Worm (Caenorhabditis elegans) whole organism, L4 larva: ENCODE data around the gene gck-1.

ENCODE experiments used
- aha-1 ChIP-seq: fragments of 150-350 bp; peaks from one replicate; lab custom pipeline; 2014; ENCODE audit warnings: missing biosample characterization, missing genetic modification characterization
- attf-4 ChIP-seq: sonication (generic microtip); optimal IDR thresholded peaks from 3 replicates; lab custom pipeline; 2017; ENCODE audit warnings: missing biosample characterization, missing genetic modification characterization
- cey-2 ChIP-seq: sonication (generic microtip); optimal IDR thresholded peaks from 3 replicates; lab custom pipeline; 2017; ENCODE audit warnings: missing genetic modification characterization, mild to moderate bottlenecking, missing compliant biosample characterization, antibody characterized with exemption, borderline replicate concordance; ENCODE audit not compliant: insufficient read depth
- daf-12 ChIP-seq: fragments of 150-350 bp; optimal IDR thresholded peaks from 2 replicates; lab custom pipeline; 2014; ENCODE audit warnings: missing biosample characterization, missing genetic modification reagents, missing genetic modification characterization
- daf-16 ChIP-seq, 3 experiments: sonication (generic microtip); optimal IDR thresholded peaks; 2 replicates each; lab custom pipeline; 2016 to 2017; ENCODE audit warnings: missing genetic modification characterization in 3 of 3, missing genetic modification reagents in 3 of 3, mild to moderate bottlenecking in 2 of 3, missing compliant biosample characterization in 2 of 3, missing biosample characterization in 1 of 3, moderate library complexity in 1 of 3
- dmd-6 ChIP-seq: fragments of 200-800 bp; sonication (Bioruptor generic); IDR thresholded peaks from 2 replicates; pipeline ENCODE4 v1.3.6; 2022; ENCODE audit warnings: missing genetic modification reagents, missing genetic modification characterization, missing compliant biosample characterization
- gei-8 ChIP-seq: fragments of 200-800 bp; sonication (Bioruptor generic); optimal IDR thresholded peaks from 2 replicates; lab custom pipeline; 2018; ENCODE audit warnings: mild to moderate bottlenecking, missing genetic modification characterization, missing compliant biosample characterization
- hif-1 ChIP-seq, 2 experiments: sonication (generic microtip); optimal IDR thresholded peaks; 2 replicates each; lab custom pipeline; 2016 to 2017; ENCODE audit warnings: missing compliant biosample characterization in 2 of 2, missing genetic modification characterization in 2 of 2, missing genetic modification reagents in 2 of 2, missing genotype in 2 of 2, mild to moderate bottlenecking in 1 of 2
- hlh-11 ChIP-seq: fragments of 200-800 bp; sonication (Bioruptor generic); optimal IDR thresholded peaks from 2 replicates; lab custom pipeline; 2018; ENCODE audit warnings: mild to moderate bottlenecking, missing genetic modification characterization, missing compliant biosample characterization
- hlh-30 ChIP-seq: sonication (generic microtip); optimal IDR thresholded peaks from 2 replicates; lab custom pipeline; 2017; ENCODE audit warnings: antibody characterized with exemption, mild to moderate bottlenecking, missing genetic modification characterization, missing compliant biosample characterization; ENCODE audit not compliant: insufficient read depth
- hmg-1.1 ChIP-seq: fragments of 200-800 bp; sonication (Bioruptor generic); IDR thresholded peaks from 2 replicates; pipeline ENCODE4 v1.3.6; 2022; ENCODE audit warnings: missing genetic modification reagents, missing genetic modification characterization, missing compliant biosample characterization
- lim-7 ChIP-seq: fragments of 200-800 bp; sonication (Bioruptor generic); IDR thresholded peaks from 2 replicates; pipeline ENCODE4 v1.3.6; 2022; ENCODE audit warnings: missing genetic modification characterization, missing compliant biosample characterization
- madf-9 ChIP-seq: fragments of 200-800 bp; sonication (Bioruptor generic); conservative IDR thresholded peaks from 2 replicates; pipeline ENCODE4 v1.3.6; 2022; ENCODE audit warnings: missing genetic modification reagents, missing genetic modification characterization, missing compliant biosample characterization
- mdt-29 ChIP-seq: fragments of 200-800 bp; sonication (Bioruptor generic); IDR thresholded peaks from 2 replicates; pipeline ENCODE4 v1.3.6; 2022; ENCODE audit warnings: missing genetic modification reagents, missing genetic modification characterization, missing compliant biosample characterization
- nhr-25 ChIP-seq: sonication (generic microtip); optimal IDR thresholded peaks from 2 replicates; lab custom pipeline; 2017; ENCODE audit warnings: missing genetic modification characterization, mild to moderate bottlenecking, missing compliant biosample characterization, antibody characterized with exemption, moderate library complexity, borderline replicate concordance; ENCODE audit not compliant: insufficient read depth
- nhr-41 ChIP-seq: fragments of 200-800 bp; sonication (Bioruptor generic); IDR thresholded peaks from 2 replicates; pipeline ENCODE4 v1.3.6; 2022; ENCODE audit warnings: missing genetic modification reagents, missing genetic modification characterization, missing compliant biosample characterization
- nhr-48 ChIP-seq: sonication (generic microtip); optimal IDR thresholded peaks from 2 replicates; lab custom pipeline; 2016; ENCODE audit warnings: mild to moderate bottlenecking, missing genetic modification characterization, missing compliant biosample characterization
- php-3 ChIP-seq: fragments of 200-800 bp; sonication (Bioruptor generic); IDR thresholded peaks from 2 replicates; pipeline ENCODE4 v1.3.6; 2022; ENCODE audit warnings: missing genetic modification reagents, missing genetic modification characterization, missing compliant biosample characterization
- rbr-2 ChIP-seq: sonication (generic microtip); optimal IDR thresholded peaks from 2 replicates; lab custom pipeline; 2016; ENCODE audit warnings: missing genotype, missing genetic modification characterization, missing compliant biosample characterization
- snpc-1.2 ChIP-seq: fragments of 200-800 bp; sonication (Bioruptor generic); IDR thresholded peaks from 2 replicates; pipeline ENCODE4 v1.3.6; 2022; ENCODE audit warnings: missing genetic modification reagents, missing genetic modification characterization, missing compliant biosample characterization
- tra-1 ChIP-seq: fragments of 200-800 bp; sonication (Bioruptor generic); IDR thresholded peaks from 2 replicates; pipeline ENCODE4 v1.3.6; 2022; ENCODE audit warnings: missing genetic modification reagents, missing genetic modification characterization, missing compliant biosample characterization
- unc-62 ChIP-seq, 3 experiments: fragments of 150-350 bp in 1 of 3; sonication (generic microtip); optimal IDR thresholded peaks in 2 of 3; peaks in 1 of 3; 1 replicate in 1 of 3; 2 replicates in 2 of 3; lab custom pipeline; 2014 to 2017; ENCODE audit warnings: missing biosample characterization in 3 of 3, missing genetic modification characterization in 3 of 3, missing genetic modification reagents in 3 of 3, missing genotype in 1 of 3
- zip-11 ChIP-seq: fragments of 200-800 bp; sonication (Bioruptor generic); IDR thresholded peaks from 2 replicates; pipeline ENCODE4 v1.3.6; 2022; ENCODE audit warnings: missing genetic modification characterization, missing compliant biosample characterization
- zip-2 ChIP-seq: fragments of 150-350 bp; optimal IDR thresholded peaks from 2 replicates; lab custom pipeline; 2014; ENCODE audit warnings: missing biosample characterization, missing genetic modification characterization

The gck-1 gene

DNA sequence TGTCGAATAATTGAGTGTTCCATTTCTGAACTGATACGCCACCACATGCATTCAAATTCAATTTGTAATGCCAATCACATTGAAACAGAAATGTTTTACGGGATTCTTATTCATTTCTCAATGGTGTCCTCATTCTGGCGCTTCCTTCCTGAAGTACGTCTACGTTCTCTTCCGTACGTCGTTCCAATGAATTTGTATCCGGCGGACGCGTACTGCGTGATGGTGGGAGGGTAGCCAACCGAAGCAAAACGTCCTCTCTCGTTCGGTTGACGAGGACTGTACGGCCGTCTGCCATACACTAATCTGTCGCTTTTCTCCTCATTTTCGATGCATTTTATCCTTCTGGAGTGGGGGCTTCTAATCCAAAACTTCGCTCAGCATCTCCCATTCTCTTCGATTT is 2.3 kb downstream of the gck-1 start:
- TF ChIP-seq mdt-29 (GFP tag; lab: Robert Waterston, UW): no peak
- TF ChIP-seq madf-9 (GFP tag; lab: Robert Waterston, UW): 0 out of 2 replicates have a peak, but pooled peaks have one; percentile 20
- TF ChIP-seq hif-1 (tag; optimal IDR thresholded peaks at IDR 0.05; lab: Kevin White, UChicago): no peak
- TF ChIP-seq zip-11 (GFP tag; lab: Robert Waterston, UW): no peak
- TF ChIP-seq php-3 (GFP tag; lab: Robert Waterston, UW): 0 out of 2 replicates have a peak, but pooled peaks have one; percentile 17
- no peak for TF ChIP-seq lim-7 (GFP tag; lab: Robert Waterston, UW)
- TF ChIP-seq cey-2 (tag; lab: Kevin White, UChicago): no peak
- peak in 1 of 2 experiments; percentile 95 for TF ChIP-seq unc-62 (GFP tag; optimal IDR thresholded peaks at IDR 0.05 in 1 of 2; lab: Kevin White, UChicago)
- no peak for TF ChIP-seq unc-62 (tag; optimal IDR thresholded peaks at IDR 0.05; lab: Kevin White, UChicago)
- TF ChIP-seq gei-8 (GFP tag; lab: Kevin White, UChicago): no peak
- no peak for TF ChIP-seq nhr-48 (tag; lab: Kevin White, UChicago)
- no peak for TF ChIP-seq zip-2 (tag; lab: Kevin White, UChicago)
- TF ChIP-seq, all 104 proteins: peak for 3

DNA sequence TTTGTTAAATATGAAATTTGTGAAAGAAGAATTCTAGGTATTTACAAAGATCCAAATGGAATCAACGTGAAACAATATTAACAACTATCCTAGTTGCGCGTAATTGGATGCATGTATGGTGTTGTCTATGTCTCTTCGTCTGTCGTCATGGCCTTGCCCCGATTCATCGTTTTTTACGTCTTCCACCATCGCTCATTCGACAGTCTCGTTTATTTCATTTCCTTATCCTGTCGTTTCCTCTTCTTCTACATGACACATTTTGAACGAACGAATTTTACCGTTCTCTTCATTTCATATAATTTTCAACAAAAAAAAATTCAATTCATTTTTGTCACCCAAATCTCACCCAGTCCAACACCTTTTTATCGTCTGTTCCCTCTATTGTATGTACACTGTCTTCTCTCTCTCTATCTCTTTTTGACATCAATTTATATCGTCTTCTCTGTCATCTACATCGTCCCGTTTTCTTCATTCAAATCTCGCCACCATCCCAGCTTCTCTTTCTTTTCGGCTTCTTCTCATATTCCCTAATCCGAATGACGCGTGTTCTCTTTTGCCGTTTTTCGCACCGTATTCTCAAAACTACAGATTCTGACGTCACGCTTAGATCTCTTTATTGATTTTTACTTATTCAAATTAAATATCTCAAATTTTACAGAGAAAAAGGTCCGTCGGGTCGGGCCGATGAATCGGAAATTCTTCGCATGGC is 8.9 kb downstream of the gck-1 start, which contains the start of gene ttc-17:
TSS of gene ttc-17 (plus strand) at position 659 of the 709 bp plus-strand sequence.
- peak in 1 of 2 experiments; percentile 16 for TF ChIP-seq unc-62 (GFP tag; optimal IDR thresholded peaks at IDR 0.05 in 1 of 2; lab: Kevin White, UChicago)
- no peak for TF ChIP-seq unc-62 (tag; optimal IDR thresholded peaks at IDR 0.05; lab: Kevin White, UChicago)
- TF ChIP-seq nhr-25 (tag; lab: Kevin White, UChicago): peak; percentile 69
- TF ChIP-seq hlh-11 (tag; lab: Kevin White, UChicago): no peak
- TF ChIP-seq snpc-1.2 (GFP tag; lab: Robert Waterston, UW): 0 out of 2 replicates have a peak, but pooled peaks have one; percentile 29
- peak; percentile 26 for TF ChIP-seq hlh-30 (tag; lab: Kevin White, UChicago)

DNA sequence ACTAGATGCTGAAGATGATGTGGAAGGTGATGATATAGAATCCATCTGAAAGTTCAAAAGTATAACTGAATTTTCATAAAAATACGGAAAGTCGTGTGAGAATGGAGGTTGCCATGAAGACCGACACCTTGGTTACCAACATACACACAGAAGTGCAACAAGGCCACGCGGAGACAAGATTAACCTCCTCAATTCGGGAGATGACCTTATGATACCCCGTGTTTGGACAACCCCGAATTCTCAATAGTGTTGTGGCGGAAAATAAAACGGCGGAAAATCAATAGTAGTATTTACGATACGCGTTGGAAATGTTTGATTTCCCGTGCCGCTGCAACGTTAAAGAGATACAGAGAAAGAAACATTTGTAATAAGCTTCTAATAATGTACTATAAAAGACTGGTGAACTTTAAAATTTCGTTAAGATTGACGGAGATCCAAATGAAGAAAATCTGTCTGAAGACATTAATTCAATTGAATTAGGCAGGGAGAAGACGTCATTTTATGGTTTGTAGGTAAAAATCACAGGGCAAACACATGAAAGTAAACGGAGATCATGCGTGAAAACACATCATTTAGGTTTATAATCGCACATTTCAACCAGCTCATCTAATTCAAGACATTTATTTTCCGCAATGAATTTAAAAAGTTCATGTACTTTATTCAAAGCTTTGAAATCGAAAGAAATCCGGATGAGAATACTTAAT is 16.6 kb downstream of the gck-1 start, which contains the start of gene nhr-44:
TSS of gene nhr-44 (minus strand) at position 51 of the 704 bp plus-strand sequence.
- TF ChIP-seq daf-12 (tag; lab: Kevin White, UChicago): no peak
- no peak for TF ChIP-seq nhr-41 (GFP tag; lab: Robert Waterston, UW)
- peak; percentile 46 for TF ChIP-seq hlh-30 (tag; lab: Kevin White, UChicago)
- no peak for TF ChIP-seq tra-1
- TF ChIP-seq daf-16 (GFP tag; optimal IDR thresholded peaks at IDR 0.05; lab: Kevin White, UChicago): no peak
- peak; percentile 8 for TF ChIP-seq daf-16 (tag; optimal IDR thresholded peaks at IDR 0.05; lab: Kevin White, UChicago)
- TF ChIP-seq rbr-2 (tag; lab: Kevin White, UChicago): no peak
- no peak for TF ChIP-seq hmg-1.1 (GFP tag; lab: Robert Waterston, UW)
- peak; percentile 76 for TF ChIP-seq aha-1 (tag; lab: Kevin White, UChicago)

DNA sequence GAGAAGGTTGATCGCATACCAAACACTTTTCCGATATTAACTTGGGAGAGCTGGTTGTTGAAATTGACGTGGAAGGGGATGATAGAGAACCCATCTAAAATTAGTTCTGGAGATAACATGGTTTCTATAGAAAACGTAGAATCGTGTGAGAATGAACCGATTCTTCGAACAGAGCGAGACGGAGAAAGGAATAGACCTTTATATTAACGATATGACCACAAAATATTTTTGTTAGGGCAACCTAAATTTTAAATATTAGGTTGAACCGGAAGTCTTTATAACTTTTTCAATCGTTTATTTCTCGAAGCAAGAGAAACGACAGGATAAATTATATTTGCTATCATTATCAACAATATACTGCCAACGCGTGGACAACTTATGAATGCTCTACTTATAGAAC is 18.5 kb downstream of the gck-1 start, which contains the start of gene nhr-219:
TSS of gene nhr-219 (minus strand) at position 101 of the 400 bp plus-strand sequence.
- TF ChIP-seq attf-4 (tag; lab: Kevin White, UChicago): no peak
- peak in 1 of 2 experiments; percentile 28 for TF ChIP-seq unc-62 (GFP tag; optimal IDR thresholded peaks at IDR 0.05 in 1 of 2; lab: Kevin White, UChicago)
- TF ChIP-seq unc-62 (tag; optimal IDR thresholded peaks at IDR 0.05; lab: Kevin White, UChicago): no peak

DNA sequence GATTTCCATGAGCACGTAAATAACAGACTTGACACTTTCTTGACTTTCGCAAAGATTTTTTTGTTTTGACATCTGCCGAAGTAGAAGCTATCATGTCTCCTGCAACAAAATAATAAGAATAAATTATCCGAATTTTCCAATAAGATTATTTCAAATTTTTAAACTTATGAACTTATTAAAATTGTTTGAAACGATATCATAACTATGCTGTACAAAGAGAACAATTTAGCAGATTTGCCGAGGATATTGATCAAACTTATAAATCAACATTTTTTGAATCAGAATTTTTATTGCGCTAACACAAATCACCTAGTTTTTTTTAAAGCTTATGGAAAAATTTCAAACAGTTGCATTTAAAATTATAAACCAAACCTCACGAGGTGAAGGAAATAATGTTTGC is 24.7 kb downstream of the gck-1 start, which contains the start of gene nhr-195:
TSS of gene nhr-195 (minus strand) at position 101 of the 400 bp plus-strand sequence.
- TF ChIP-seq dmd-6 (GFP tag; lab: Robert Waterston, UW) (no peak), zip-2 (tag; lab: Kevin White, UChicago) (no peak), madf-9 (GFP tag; lab: Robert Waterston, UW) (no peak)
